Fruit fly (Drosophila melanogaster) whole organism, pupa: ENCODE data around the gene Pa1.
A peak's percentile ranks its signal among the peaks of the same experiment; 100 is the strongest.

Experiments
- CG10348 ChIP-seq: fragments of 200-800 bp; sonication (Bioruptor generic); IDR thresholded peaks from 2 replicates; pipeline ENCODE4 v1.3.6; 2022; ENCODE audit warnings: missing biosample characterization, missing genetic modification characterization
- CG12605 ChIP-seq: fragments of 200-800 bp; sonication (Bioruptor generic); IDR thresholded peaks from 2 replicates; pipeline ENCODE4 v1.3.6; 2022; ENCODE audit warnings: missing biosample characterization, missing genetic modification characterization
- CG13204 ChIP-seq: fragments of 200-800 bp; sonication (Bioruptor generic); optimal IDR thresholded peaks from 2 replicates; lab custom pipeline; 2018; ENCODE audit warnings: missing biosample characterization, mild to moderate bottlenecking, missing genetic modification characterization, moderate library complexity
- CG14655 ChIP-seq: fragments of 200-800 bp; sonication (Bioruptor generic); optimal IDR thresholded peaks from 3 replicates; lab custom pipeline; 2017; ENCODE audit warnings: mild to moderate bottlenecking, missing biosample characterization, missing genetic modification reagents, missing genetic modification characterization
- CG15710 ChIP-seq: fragments of 200-800 bp; sonication (Bioruptor generic); optimal IDR thresholded peaks from 2 replicates; lab custom pipeline; 2018; ENCODE audit warnings: missing biosample characterization, mild to moderate bottlenecking, missing genetic modification characterization, moderate library complexity
- CG17806 ChIP-seq: fragments of 200-800 bp; sonication (Bioruptor generic); optimal IDR thresholded peaks from 2 replicates; lab custom pipeline; 2018; ENCODE audit warnings: missing biosample characterization, mild to moderate bottlenecking, missing genetic modification characterization, moderate library complexity
- CG32121 ChIP-seq: fragments of 200-800 bp; sonication (Bioruptor generic); IDR thresholded peaks from 2 replicates; pipeline ENCODE4 v1.3.6; 2022; ENCODE audit warnings: missing biosample characterization, missing genetic modification characterization
- CG34367 ChIP-seq: fragments of 200-800 bp; sonication (Bioruptor generic); optimal IDR thresholded peaks from 2 replicates; lab custom pipeline; 2018; ENCODE audit warnings: missing biosample characterization, mild to moderate bottlenecking, missing genetic modification characterization
- CG4496 ChIP-seq: fragments of 200-800 bp; sonication (Bioruptor generic); IDR thresholded peaks from 3 replicates; pipeline ENCODE4 v1.3.6; 2022; ENCODE audit warnings: missing biosample characterization, missing genetic modification characterization
- CG8159 ChIP-seq: fragments of 200-800 bp; sonication (Bioruptor generic); optimal IDR thresholded peaks from 3 replicates; lab custom pipeline; 2018; ENCODE audit warnings: missing biosample characterization, mild to moderate bottlenecking, missing genetic modification characterization, moderate library complexity
- CG8301 ChIP-seq: fragments of 200-800 bp; sonication (Bioruptor generic); optimal IDR thresholded peaks from 2 replicates; lab custom pipeline; 2018; ENCODE audit warnings: missing biosample characterization, mild to moderate bottlenecking, missing genetic modification characterization
- CG9948 ChIP-seq: fragments of 200-800 bp; sonication (Bioruptor generic); optimal IDR thresholded peaks from 2 replicates; lab custom pipeline; 2018; ENCODE audit warnings: missing biosample characterization, mild to moderate bottlenecking, missing genetic modification characterization, moderate library complexity
- D1 ChIP-seq: fragments of 200-800 bp; sonication (Bioruptor generic); optimal IDR thresholded peaks from 2 replicates; lab custom pipeline; 2018; ENCODE audit warnings: missing biosample characterization, mild to moderate bottlenecking, missing genetic modification characterization, moderate library complexity
- EcR ChIP-seq: fragments of 200-800 bp; sonication (Bioruptor generic); optimal IDR thresholded peaks from 3 replicates; lab custom pipeline; 2019; ENCODE audit warnings: missing biosample characterization, missing genetic modification characterization, mild to moderate bottlenecking, moderate library complexity, missing genetic modification reagents
- Ets98B ChIP-seq: fragments of 200-800 bp; sonication (Bioruptor generic); IDR thresholded peaks from 2 replicates; pipeline ENCODE4 v1.3.6; 2022; ENCODE audit warnings: missing biosample characterization, missing genetic modification characterization
- Pif1A ChIP-seq: fragments of 200-800 bp; sonication (Bioruptor generic); optimal IDR thresholded peaks from 3 replicates; lab custom pipeline; 2016; ENCODE audit warnings: missing biosample characterization, missing genetic modification characterization
- Pif1B ChIP-seq: fragments of 200-800 bp; sonication (Bioruptor generic); optimal IDR thresholded peaks from 3 replicates; lab custom pipeline; 2016; ENCODE audit warnings: missing biosample characterization, missing genetic modification characterization
- Snoo ChIP-seq: fragments of 200-800 bp; sonication (Bioruptor generic); optimal IDR thresholded peaks from 3 replicates; lab custom pipeline; 2017; ENCODE audit warnings: missing biosample characterization, mild to moderate bottlenecking, missing genetic modification characterization, inconsistent platforms
- fd96Ca ChIP-seq: fragments of 200-800 bp; sonication (Bioruptor generic); IDR thresholded peaks from 3 replicates; pipeline ENCODE4 v1.3.6; 2022; ENCODE audit warnings: missing biosample characterization, missing genetic modification characterization
- gl ChIP-seq: fragments of 200-800 bp; sonication (Bioruptor generic); optimal IDR thresholded peaks from 2 replicates; lab custom pipeline; 2018; ENCODE audit warnings: missing biosample characterization, mild to moderate bottlenecking, missing genetic modification characterization
- rn ChIP-seq: fragments of 200-800 bp; sonication (Bioruptor generic); IDR thresholded peaks from 2 replicates; pipeline ENCODE4 v1.3.6; 2022; ENCODE audit warnings: missing biosample characterization, missing genetic modification characterization

The Pa1 gene

DNA sequence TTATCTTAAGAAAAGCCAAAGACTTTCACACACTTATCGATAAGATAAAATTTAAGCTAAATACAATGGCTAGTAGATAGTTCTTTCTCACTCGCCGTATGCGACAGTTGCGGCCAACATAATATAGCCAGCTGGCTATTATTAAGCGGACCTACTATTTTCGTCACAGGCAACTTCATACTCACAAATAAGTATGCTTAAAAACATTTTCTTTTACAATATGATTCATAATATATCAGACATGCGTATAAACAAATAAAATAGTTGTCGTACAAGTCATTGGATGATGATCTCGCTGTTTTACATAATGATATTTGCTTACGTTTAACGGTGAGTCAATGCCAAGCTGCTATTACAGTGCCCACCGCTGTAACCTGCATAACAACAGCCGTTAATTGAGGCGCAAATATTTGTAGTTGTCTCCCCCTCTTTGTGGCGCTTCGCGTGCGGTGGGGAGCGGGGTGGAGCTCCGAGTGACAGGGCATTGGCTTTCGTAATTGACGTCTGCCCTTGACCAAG, 32.8 kb upstream of the Pa1 start:
- peak; percentile 50; the same call in 1 of the 2 replicates for TF ChIP-seq rn (GFP tag; lab: Robert Waterston, UW)
- TF ChIP-seq gl (tag; lab: Kevin White, UChicago): peak; percentile 39
- no peak for TF ChIP-seq D1
- peak; percentile 66 for TF ChIP-seq CG17806
- TF ChIP-seq CG15710 (tag; lab: Kevin White, UChicago): peak; percentile 76
- peak; percentile 70 for TF ChIP-seq CG9948
- TF ChIP-seq CG10348 (GFP tag; lab: Robert Waterston, UW): no peak
- TF ChIP-seq Snoo: peak; percentile 52
- TF ChIP-seq CG12605: 0 out of 2 replicates have a peak, but pooled peaks have one; percentile 13
- peak; percentile 76 for TF ChIP-seq CG8159 (tag; lab: Kevin White, UChicago)
- TF ChIP-seq Pif1A: peak; percentile 78
- peak; percentile 77 for TF ChIP-seq CG8301
- peak; percentile 56 for TF ChIP-seq Ets98B (GFP tag; lab: Robert Waterston, UW)
- peak; percentile 67 for TF ChIP-seq Pif1B (GFP tag; lab: Kevin White, UChicago)
- TF ChIP-seq EcR: peak; percentile 96
- TF ChIP-seq fd96Ca: peak; percentile 76
- TF ChIP-seq CG14655 (GFP tag; lab: Kevin White, UChicago): no peak
- TF ChIP-seq CG34367: peak; percentile 72
- TF ChIP-seq CG32121 (GFP tag; lab: Robert Waterston, UW): peak; percentile 66
- TF ChIP-seq CG13204 (GFP tag; lab: Kevin White, UChicago): no peak
- peak; percentile 79 for TF ChIP-seq CG4496 (GFP tag; lab: Robert Waterston, UW)

DNA sequence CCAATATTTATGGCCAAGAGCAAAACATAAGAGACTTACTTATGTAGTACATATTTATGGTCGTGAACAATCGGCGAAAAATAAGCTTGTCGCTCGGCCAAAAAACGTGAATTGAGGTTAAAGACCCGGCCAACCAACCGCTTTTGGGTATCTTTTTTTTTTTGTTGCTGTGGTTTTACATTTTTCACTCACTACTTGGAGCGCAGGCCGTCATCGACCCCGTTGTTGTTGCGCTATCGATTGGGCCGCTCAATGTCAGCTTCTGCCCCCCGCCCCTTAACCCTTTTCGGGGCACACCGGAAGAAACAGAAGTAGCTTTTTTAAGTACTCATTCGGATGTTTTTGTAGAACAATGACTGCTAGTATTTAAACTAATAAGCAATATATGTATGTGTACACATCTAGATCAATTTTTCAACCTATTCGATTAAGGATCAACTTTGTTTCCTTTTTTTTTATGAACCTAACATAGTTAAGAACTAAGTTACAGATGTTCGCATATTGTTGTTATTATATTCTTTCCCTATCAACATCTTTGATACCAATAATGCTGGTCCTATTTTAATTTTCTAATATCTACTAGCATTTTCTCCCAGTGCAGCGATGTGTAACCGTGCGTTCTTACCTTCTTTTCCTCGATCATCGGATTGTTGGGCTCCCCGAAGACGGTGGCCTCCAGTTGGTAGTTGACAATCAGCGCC, 20.8 kb upstream of the Pa1 start:
- TF ChIP-seq CG8159 (tag; lab: Kevin White, UChicago): no peak
- TF ChIP-seq EcR: no peak
- TF ChIP-seq CG15710 (tag; lab: Kevin White, UChicago): peak; percentile 37
- no peak for TF ChIP-seq D1
- TF ChIP-seq Snoo: peak; percentile 60
- peak; percentile 42 for TF ChIP-seq CG17806
- TF ChIP-seq CG13204 (GFP tag; lab: Kevin White, UChicago): no peak
- TF ChIP-seq CG34367: peak; percentile 24
- peak; percentile 44 for TF ChIP-seq CG9948
- TF ChIP-seq CG32121 (GFP tag; lab: Robert Waterston, UW): 0 out of 2 replicates have a peak, but pooled peaks have one; percentile 16
- TF ChIP-seq Pif1B (GFP tag; lab: Kevin White, UChicago): peak; percentile 61
- TF ChIP-seq, all 21 proteins: peak for 7

DNA sequence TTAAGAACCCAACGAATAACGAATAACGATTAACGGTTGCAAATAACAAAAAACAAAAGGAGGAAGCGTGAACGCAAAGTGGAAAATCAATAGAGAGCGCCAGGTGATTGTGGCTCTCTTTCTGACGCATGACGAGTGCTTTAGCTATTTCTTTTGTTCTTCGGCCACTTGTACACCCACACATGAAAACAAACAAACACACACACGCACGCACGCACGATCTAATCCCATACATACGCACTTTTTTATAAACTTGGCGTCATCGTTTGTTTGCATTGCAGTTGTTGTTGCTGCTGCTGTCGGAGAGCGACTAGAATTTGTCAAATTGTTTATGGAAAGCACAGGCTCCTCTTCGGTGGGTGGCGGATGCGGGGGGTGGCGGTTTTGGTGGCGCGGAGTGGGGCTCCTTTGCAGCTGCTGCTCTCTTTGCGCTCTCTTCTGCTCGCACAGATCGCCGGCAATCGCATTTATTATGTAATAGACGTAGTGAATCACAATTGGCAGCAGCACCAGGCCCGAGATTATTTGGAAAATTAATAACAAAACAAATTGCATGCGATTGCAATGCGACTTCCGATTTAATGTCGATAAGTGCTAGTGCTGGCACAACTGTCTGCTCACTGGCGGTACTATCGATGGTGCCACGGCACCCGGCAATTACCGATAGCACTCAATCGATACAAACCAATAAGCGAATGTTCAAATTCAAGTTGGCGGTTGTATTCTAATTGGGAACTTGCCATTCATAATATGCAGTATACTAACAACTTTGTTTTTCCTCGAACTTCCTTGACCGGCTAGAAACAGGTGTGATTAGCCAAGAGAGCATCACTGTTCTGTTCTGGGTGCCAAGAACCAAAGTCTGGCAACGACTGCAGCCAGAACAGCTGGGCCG, 19.8 kb upstream of the Pa1 start:
- TF ChIP-seq CG8159 (tag; lab: Kevin White, UChicago) (no peak), CG32121 (GFP tag; lab: Robert Waterston, UW) (0 out of 2 replicates have a peak, but pooled peaks have one; percentile 8), Pif1B (GFP tag; lab: Kevin White, UChicago) (no peak), CG15710 (tag; lab: Kevin White, UChicago) (peak; percentile 25)

DNA sequence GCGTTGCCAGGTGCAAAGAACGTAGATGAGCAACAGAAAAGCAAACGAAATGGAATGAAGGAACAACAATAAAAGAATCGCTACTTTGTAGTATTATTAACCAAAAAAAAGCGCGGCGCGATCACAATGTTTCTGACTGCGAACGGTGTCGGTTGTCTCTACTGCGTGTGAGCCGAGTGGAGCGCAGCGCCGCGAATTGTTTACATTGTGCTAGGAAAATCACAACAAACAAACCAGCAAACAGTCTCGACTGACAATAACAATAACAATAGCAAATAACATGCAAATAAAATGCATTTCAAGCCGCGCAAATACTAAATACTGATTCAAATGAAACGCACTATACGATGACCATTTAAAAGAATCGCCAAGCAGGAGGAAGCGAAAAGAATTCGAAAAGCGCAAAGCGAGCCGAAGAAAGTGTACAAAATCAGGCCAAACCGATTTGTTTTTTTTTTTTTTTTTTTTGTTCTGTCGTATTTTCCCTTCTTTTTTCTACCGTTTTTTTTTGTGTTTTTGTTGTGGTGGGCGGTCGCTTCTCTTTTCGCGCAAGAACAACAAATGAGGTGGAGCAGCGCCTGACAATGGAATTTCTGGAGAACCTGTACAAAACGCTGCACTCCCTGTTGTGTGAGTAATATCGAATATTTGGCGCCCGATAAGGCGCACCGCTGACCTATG, 19.0 kb upstream of the Pa1 start, which contains the start of the genes CG34348 and Kap3:
CG34348 (plus strand) TSS at position 6 of the 681 bp plus-strand sequence.
Kap3 (minus strand) TSS at position 217 of the 681 bp plus-strand sequence.
- TF ChIP-seq CG4496 (GFP tag; lab: Robert Waterston, UW) (peak; percentile 9; the same call in 1 of the 3 replicates), CG12605 (peak; percentile 75), Ets98B (GFP tag; lab: Robert Waterston, UW) (no peak; the same call in 1 of the 2 replicates), CG14655 (GFP tag; lab: Kevin White, UChicago) (peak; percentile 19), CG32121 (GFP tag; lab: Robert Waterston, UW) (peak; percentile 60; the same call in 1 of the 2 replicates), Snoo (peak; percentile 40), CG34367 (no peak), Pif1A (peak; percentile 47)

DNA sequence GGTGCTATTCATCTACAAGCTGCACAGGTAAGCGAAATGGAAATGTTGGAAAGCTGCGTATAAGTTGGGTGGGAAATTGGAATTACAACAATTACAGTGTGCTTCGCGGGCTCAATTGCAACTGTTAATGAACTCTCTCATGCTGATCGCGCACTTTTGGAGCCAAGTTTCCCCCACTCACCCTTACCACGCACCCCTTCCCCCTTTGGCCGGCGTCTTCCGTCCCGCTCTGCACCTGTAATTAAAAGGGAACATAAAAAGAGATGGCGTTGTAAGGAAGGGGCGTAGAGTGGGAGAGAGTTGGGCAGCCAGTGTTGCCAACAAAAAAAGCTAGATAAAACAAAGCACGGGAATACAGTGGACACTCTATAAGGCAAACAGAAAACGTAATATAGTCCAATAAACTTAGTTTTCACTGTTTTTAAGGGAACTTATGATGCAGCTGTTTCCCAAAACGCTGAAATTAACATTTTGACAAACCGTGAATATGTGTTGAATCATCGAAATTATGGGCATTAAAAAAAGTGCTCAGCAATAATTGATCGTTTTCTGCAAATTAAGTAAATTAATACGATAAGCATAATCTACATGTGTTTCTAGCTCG, 18.2 kb upstream of the Pa1 start:
- TF ChIP-seq Snoo (no peak), CG9948 (peak; percentile 5), Pif1B (GFP tag; lab: Kevin White, UChicago) (no peak), CG8301 (peak; percentile 4), EcR (peak; percentile 26), D1 (no peak), CG13204 (GFP tag; lab: Kevin White, UChicago) (peak; percentile 21), CG8159 (tag; lab: Kevin White, UChicago) (peak; percentile 1), Pif1A (peak; percentile 32), CG14655 (GFP tag; lab: Kevin White, UChicago) (peak; percentile 50), CG32121 (GFP tag; lab: Robert Waterston, UW) (no peak), Ets98B (GFP tag; lab: Robert Waterston, UW) (no peak), CG15710 (tag; lab: Kevin White, UChicago) (peak; percentile 26), CG34367 (no peak), CG17806 (no peak)
